Worm (Caenorhabditis elegans): Measurements from ENCODE around the gene pdfr-1.

ce11 chrIII:6592075-6592474 lies 59.8 kb downstream of the pdfr-1 start, which contains the start of gene F20H11.1:
- TF ChIP-seq ztf-11 (tag; optimal IDR thresholded peaks at IDR 0.05) (no peak), unc-62 (GFP tag; optimal IDR thresholded peaks at IDR 0.05) (no peak), pha-4 (tag; optimal IDR thresholded peaks at IDR 0.05) (no peak), egl-27 (tag; optimal IDR thresholded peaks at IDR 0.05) (no peak), elt-1 (tag; optimal IDR thresholded peaks at IDR 0.05) (no peak), elt-3 (tag; optimal IDR thresholded peaks at IDR 0.05) (no peak), nhr-77 (tag; optimal IDR thresholded peaks at IDR 0.05) (no peak)

Measured in whole organism, L3 larva.